Fruit fly (Drosophila melanogaster) whole organism: ENCODE data around the gene zf30C.

Experiments used
- CG8478 ChIP-seq: fragments of >200 bp; optimal IDR thresholded peaks from 2 replicates; lab custom pipeline; 2018; ENCODE audit warnings: inconsistent platforms
- Dll ChIP-seq: fragments of >200 bp; optimal IDR thresholded peaks from 2 replicates; lab custom pipeline; 2017
- EcR ChIP-seq, 2 experiments: fragments of >200 bp; optimal IDR thresholded peaks; 2 replicates each; lab custom pipeline; 2017; ENCODE audit warnings: missing biosample characterization in 2 of 2, missing genetic modification characterization in 2 of 2, missing genetic modification reagents in 2 of 2
- pan ChIP-seq: fragments of >200 bp; optimal IDR thresholded peaks from 2 replicates; lab custom pipeline; 2017
- psq ChIP-seq: fragments of >200 bp; optimal IDR thresholded peaks from 2 replicates; lab custom pipeline; 2017
- usp ChIP-seq: fragments of >200 bp; optimal IDR thresholded peaks from 2 replicates; lab custom pipeline; 2017; ENCODE audit warnings: missing biosample characterization, missing genetic modification characterization, mixed read lengths

The zf30C gene

DNA sequence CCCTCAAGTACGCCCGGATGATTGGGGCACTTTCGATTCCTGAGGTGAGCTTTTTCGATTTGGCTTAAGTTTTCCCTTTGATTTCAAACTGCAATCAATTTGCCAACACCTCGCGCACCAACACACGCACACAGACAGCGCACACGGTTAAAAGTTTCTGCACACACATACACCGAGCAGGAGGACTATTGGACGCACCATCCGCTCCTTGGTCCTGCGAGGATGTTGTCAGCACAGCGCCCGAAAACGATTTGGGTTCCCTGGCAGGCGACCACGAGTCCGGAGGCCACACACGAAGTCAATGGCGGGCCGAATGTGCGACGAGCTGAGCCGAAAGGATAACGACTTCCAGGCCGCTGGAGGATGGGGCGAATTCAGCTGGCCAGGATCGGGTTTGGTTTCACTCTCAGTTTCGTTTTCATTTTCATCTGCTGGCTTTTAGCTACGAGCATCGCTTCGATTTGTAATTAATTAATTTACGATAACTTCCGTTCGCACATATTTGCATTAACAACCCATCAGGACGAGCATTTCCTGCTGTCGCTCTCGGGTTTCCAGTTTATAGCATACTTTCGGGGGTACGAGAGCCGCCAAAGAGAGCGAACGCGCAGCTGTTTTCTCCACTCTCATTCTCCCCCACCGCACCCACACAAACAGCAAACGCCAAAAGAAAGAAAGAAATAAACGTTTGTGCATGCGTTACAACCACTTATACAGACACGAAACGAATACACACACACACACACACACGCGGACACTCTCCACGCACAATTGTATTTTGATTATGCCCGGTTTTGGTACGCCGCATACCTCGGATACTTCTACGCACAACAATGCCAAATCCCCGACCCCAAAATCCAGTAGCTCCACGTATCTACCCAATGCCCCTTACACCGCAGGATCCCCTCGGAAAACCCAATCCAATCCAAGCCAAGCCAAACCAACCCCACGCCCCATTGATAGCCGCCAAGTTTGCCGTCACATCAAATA, 11.6 kb upstream of the zf30C start, which contains the start of gene Nckx30C:
Gene Nckx30C, minus strand, starts transcription at position 260 of the 990 bp plus-strand sequence.
- TF ChIP-seq CG8478 (lab: Kevin White, UChicago) = no peak
- no peak for TF ChIP-seq Dll (lab: Kevin White, UChicago)
- no peak for TF ChIP-seq usp (GFP tag; lab: Kevin White, UChicago)
- no peak for TF ChIP-seq pan (lab: Kevin White, UChicago)
- no peak for TF ChIP-seq psq
- TF ChIP-seq EcR (GFP tag; optimal IDR thresholded peaks at IDR 0.05; lab: Kevin White, UChicago) = no peak

DNA sequence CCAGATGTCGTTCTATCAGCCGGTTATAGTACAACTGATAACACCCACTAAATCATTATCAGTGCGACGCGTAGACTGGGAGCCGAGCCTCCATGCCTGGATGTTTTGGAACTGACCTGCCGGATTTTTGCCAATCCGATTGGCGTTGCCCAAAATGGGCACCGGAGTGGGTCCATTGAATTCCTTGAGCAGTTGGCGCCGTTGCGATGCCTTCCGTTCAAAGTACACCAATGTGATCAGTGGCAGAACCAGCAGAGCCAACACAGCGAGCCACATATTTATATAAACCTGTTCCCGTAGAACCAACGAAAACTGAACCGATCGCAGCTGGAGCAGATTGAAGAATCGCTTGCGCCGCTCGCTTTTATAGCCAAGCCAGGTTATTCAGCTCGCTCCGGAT, 8.4 kb upstream of the zf30C start, which contains the start of gene Cyp4e3:
Gene Cyp4e3, minus strand, starts transcription at position 327 of the 400 bp plus-strand sequence.
- TF ChIP-seq pan (lab: Kevin White, UChicago) (no peak), psq (no peak), CG8478 (lab: Kevin White, UChicago) (no peak), EcR (GFP tag; optimal IDR thresholded peaks at IDR 0.05; lab: Kevin White, UChicago) (no peak), Dll (lab: Kevin White, UChicago) (no peak), usp (GFP tag; lab: Kevin White, UChicago) (no peak)

DNA sequence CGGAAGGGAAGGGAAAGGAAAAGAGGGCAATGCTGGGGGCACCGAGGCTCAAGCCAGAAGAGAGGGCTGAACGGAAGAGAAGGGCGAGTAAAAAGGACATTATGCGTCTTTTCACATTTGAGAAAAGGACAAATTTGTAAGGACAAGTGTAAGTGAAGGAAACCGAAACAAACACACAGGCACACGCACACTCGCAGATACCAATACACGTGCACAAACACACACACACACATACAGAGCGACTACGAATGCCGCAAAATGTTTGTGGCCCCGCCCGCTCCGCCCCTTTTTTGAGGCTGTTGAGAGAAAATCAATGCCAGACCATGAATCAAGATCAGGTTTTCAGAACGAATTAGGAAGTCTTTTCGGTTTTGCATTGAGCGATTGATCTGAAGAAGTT, 4.8 kb upstream of the zf30C start:
- TF ChIP-seq pan (lab: Kevin White, UChicago) = no peak
- no peak for TF ChIP-seq Dll (lab: Kevin White, UChicago)
- no peak for TF ChIP-seq EcR (GFP tag; optimal IDR thresholded peaks at IDR 0.05; lab: Kevin White, UChicago)
- no peak for TF ChIP-seq psq
- no peak for TF ChIP-seq CG8478 (lab: Kevin White, UChicago)
- no peak for TF ChIP-seq usp (GFP tag; lab: Kevin White, UChicago)

DNA sequence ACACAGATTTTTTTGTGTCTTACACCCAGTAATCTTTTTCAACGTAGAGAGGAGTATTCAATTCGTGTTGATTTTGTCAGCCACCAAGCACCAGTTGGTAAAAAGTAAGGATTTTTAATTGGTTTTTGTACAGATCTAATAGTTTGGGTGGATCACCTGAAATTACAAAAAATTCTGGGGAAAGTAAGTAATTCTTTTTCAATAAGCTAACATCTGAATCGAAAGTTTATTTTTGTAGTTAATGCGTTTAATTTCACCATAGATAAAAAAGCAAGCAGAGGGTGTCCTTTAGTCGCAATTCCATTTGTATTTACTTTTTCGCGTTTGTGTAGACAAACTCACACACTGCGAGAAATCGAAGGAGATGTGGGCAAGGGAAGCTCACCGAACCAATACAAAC, 3.3 kb upstream of the zf30C start:
- TF ChIP-seq CG8478 (lab: Kevin White, UChicago) (no peak), psq (no peak), EcR (GFP tag; optimal IDR thresholded peaks at IDR 0.05; lab: Kevin White, UChicago) (no peak), usp (GFP tag; lab: Kevin White, UChicago) (no peak), pan (lab: Kevin White, UChicago) (no peak), Dll (lab: Kevin White, UChicago) (no peak)

DNA sequence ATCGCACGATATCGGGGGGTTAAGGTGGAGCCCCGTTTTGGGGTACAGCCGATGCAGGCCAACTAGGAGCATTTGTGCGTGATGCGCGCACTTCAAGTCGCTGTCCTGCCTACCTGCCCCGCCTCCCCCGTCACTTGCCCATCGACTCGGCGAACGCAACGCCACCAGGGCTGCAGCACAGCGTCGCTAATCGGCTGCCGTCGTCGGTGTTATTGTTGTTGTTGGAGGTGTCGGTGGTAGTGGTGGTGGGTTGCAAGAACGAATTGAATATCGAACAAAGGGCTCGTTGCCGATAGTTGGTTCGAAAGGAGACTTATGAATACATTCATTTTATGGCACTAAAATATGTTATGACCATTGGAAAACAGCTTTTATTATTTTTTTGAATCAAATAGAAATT, 714 bp downstream of the zf30C start:
- TF ChIP-seq pan (lab: Kevin White, UChicago) = no peak
- no peak for TF ChIP-seq psq
- no peak for TF ChIP-seq CG8478 (lab: Kevin White, UChicago)
- TF ChIP-seq Dll (lab: Kevin White, UChicago) = no peak
- no peak for TF ChIP-seq usp (GFP tag; lab: Kevin White, UChicago)
- no peak for TF ChIP-seq EcR (GFP tag; optimal IDR thresholded peaks at IDR 0.05; lab: Kevin White, UChicago)

DNA sequence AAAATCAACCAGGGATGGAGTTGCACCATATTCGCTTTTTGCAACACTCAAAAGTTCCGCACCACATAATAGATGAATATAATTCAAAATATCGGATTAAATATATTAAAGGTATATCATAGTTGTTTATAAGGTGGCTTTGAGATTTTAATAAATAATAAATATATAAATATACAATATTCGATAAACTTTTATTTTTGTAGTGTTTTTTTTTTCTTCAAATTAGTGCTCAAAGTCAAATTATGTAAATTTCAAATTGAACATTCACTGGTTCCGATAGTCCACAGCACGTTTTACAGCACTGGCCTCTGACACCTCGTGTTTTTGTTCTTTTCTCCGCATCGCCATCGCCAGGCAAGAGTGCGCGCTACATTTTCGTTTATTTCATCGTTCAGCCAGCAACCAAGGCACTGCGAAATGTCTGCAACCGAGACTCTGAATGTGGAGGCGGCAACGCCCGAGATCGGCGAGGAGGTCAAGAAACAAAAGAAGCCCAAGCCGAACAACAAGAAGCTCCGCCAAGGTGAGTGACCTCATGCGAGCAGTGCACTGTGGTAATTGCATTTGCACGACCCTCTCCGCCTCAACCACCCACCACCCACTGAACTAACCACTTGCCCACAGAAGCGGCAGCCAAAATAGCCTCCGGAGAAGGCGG, 5.2 kb downstream of the zf30C start, which contains the start of the genes Taf11 and und:
Gene Taf11, minus strand, starts transcription at position 51 of the 658 bp plus-strand sequence.
Gene und, plus strand, starts transcription at position 158 of the 658 bp plus-strand sequence.
- TF ChIP-seq EcR (GFP tag; optimal IDR thresholded peaks at IDR 0.05; lab: Kevin White, UChicago) = peak in 1 of 2 experiments; percentile 95
- TF ChIP-seq CG8478 (lab: Kevin White, UChicago) = no peak

DNA sequence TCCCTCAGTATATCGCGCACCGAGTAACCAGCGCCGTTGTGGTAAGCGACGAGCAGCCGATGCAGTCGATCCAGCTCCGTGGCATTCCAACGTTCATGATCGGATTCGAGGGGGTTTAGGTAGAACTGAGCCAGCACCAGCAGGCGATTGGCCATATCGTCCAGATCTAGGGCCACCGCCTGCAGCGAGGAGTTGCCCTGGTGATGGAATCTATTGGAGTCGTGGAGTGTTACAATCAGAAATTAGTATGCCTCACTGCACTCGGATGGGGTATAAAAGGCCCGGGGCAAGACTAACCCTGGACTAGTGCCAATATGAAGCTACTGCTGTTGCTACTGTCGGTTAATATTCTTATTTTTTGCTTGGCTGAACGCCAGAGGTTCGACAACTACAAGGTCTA, 8.6 kb downstream of the zf30C start, which contains the start of gene CG4017:
Gene CG4017, plus strand, starts transcription at position 301 of the 400 bp plus-strand sequence.
- TF ChIP-seq pan (lab: Kevin White, UChicago) (no peak), EcR (GFP tag; optimal IDR thresholded peaks at IDR 0.05; lab: Kevin White, UChicago) (no peak), psq (no peak), CG8478 (lab: Kevin White, UChicago) (no peak), Dll (lab: Kevin White, UChicago) (no peak), usp (GFP tag; lab: Kevin White, UChicago) (no peak)

DNA sequence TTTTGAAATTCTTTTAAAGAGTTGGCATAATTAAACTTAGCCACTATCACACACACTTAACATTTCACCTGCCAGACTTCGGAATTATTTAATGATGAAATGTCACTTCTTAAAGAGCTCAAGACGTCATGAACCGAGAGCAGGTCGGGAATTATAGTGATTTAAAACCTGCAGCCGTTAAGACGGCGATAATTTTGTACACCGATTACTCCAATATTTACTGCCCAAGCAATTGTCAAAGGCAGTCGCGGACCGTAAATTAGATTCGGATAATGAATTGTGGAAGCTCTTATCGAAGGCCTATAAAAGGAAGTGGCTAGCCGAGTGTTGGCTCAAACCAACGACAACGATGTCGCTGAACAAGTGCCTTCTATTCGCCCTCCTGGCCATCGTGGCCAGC, 10.6 kb downstream of the zf30C start, which contains the start of gene CG17633:
Gene CG17633, plus strand, starts transcription at position 326 of the 400 bp plus-strand sequence.
- TF ChIP-seq EcR (GFP tag; optimal IDR thresholded peaks at IDR 0.05; lab: Kevin White, UChicago) (no peak), usp (GFP tag; lab: Kevin White, UChicago) (no peak), CG8478 (lab: Kevin White, UChicago) (no peak), pan (lab: Kevin White, UChicago) (no peak), Dll (lab: Kevin White, UChicago) (no peak), psq (no peak)

DNA sequence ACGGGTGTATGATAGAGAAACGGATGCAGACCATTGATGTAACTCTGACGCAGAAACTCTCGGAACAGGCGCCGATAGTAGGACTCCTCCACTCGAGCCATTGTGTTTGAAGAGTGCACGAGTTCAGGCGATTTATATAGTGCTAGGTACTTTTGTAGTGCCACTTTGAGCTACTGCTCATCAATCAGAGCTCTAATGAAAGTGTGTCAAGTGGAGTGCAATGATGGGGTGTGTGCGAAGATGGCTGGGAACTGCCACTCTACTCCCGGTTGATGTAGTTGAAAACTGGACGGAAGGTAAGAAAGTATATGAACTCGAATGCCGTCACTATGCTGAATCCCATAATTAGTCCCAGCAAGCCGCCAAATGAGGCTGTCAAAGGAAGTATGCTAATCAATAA, 12.8 kb downstream of the zf30C start, which contains the start of gene ppk18:
Gene ppk18, minus strand, starts transcription at position 101 of the 400 bp plus-strand sequence.
- no peak for TF ChIP-seq CG8478 (lab: Kevin White, UChicago)
- no peak for TF ChIP-seq usp (GFP tag; lab: Kevin White, UChicago)
- no peak for TF ChIP-seq Dll (lab: Kevin White, UChicago)
- TF ChIP-seq psq = no peak
- no peak for TF ChIP-seq pan (lab: Kevin White, UChicago)
- no peak for TF ChIP-seq EcR (GFP tag; optimal IDR thresholded peaks at IDR 0.05; lab: Kevin White, UChicago)

DNA sequence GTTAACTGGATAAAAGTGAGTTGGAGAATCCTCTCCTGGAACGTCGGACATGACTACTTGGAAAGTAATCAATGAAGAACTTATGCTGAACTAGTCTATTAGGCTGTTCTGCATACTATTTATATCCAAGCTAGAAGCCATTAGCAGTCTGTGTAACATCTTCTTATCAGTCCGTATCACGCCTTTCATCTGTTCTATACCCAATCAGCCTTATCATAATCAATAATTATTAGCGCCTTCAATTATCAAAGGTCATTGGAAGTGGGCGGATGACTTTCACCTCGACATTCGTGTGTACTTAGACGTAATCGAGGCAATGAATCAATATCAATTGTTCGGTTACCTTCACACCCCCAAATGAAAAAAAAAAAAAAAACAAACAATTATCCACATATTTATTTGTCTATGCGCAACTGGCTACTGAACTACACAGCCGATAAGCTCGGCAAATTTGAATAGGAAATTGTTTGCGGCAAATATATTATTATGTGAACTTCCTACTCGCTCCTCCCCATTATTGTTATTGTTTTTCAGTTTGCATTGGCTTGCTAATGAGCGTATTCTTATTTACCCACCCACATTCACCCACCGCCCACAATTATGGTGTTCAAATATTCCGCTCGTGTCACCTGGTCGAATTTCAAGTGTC, 17.0 kb downstream of the zf30C start, which contains the start of the genes ppk11 and ppk16:
Gene ppk11, minus strand, starts transcription at position 51 of the 649 bp plus-strand sequence.
Gene ppk16, minus strand, starts transcription at position 51 of the 649 bp plus-strand sequence.
- no peak for TF ChIP-seq EcR (GFP tag; optimal IDR thresholded peaks at IDR 0.05; lab: Kevin White, UChicago)
- TF ChIP-seq psq = no peak
- TF ChIP-seq pan (lab: Kevin White, UChicago) = no peak
- no peak for TF ChIP-seq Dll (lab: Kevin White, UChicago)
- TF ChIP-seq CG8478 (lab: Kevin White, UChicago) = no peak
- TF ChIP-seq usp (GFP tag; lab: Kevin White, UChicago) = no peak
